Worm (Caenorhabditis elegans) whole organism, L2 larva: ENCODE data around the gene K01A11.1.

Experiments
- C34F6.9 ChIP-seq: fragments of 150-350 bp; optimal IDR thresholded peaks from 2 replicates; lab custom pipeline; 2014; ENCODE audit warnings: missing biosample characterization, missing genetic modification characterization
- F13H6.1 ChIP-seq: sonication (generic microtip); optimal IDR thresholded peaks from 2 replicates; lab custom pipeline; 2016; ENCODE audit warnings: missing genetic modification characterization, missing compliant biosample characterization
- Y55F3AM.14 ChIP-seq: fragments of 200-800 bp; sonication (Bioruptor generic); optimal IDR thresholded peaks from 2 replicates; lab custom pipeline; 2018; ENCODE audit warnings: mild to moderate bottlenecking, missing genetic modification characterization, missing compliant biosample characterization
- ZK546.5 ChIP-seq: sonication (generic microtip); optimal IDR thresholded peaks from 2 replicates; lab custom pipeline; 2017; ENCODE audit warnings: missing biosample characterization, missing genetic modification characterization
- alr-1 ChIP-seq: fragments of 150-350 bp; optimal IDR thresholded peaks from 2 replicates; lab custom pipeline; 2014; ENCODE audit warnings: missing biosample characterization, missing genetic modification characterization
- aly-2 ChIP-seq: fragments of 150-350 bp; optimal IDR thresholded peaks from 2 replicates; lab custom pipeline; 2014; ENCODE audit warnings: missing biosample characterization, missing genetic modification characterization
- ama-1 ChIP-seq: fragments of 150-350 bp; optimal IDR thresholded peaks from 2 replicates; lab custom pipeline; 2018; ENCODE audit warnings: inconsistent platforms
- crh-2 ChIP-seq: sonication (generic microtip); optimal IDR thresholded peaks from 2 replicates; lab custom pipeline; 2017; ENCODE audit warnings: missing biosample characterization, missing genetic modification characterization
- dmd-4 ChIP-seq: sonication (generic microtip); optimal IDR thresholded peaks from 2 replicates; lab custom pipeline; 2017; ENCODE audit warnings: missing biosample characterization, missing genetic modification characterization
- elt-1 ChIP-seq: fragments of 150-350 bp; optimal IDR thresholded peaks from 2 replicates; lab custom pipeline; 2014; ENCODE audit warnings: missing biosample characterization, missing genetic modification characterization
- elt-3 ChIP-seq: sonication (generic microtip); optimal IDR thresholded peaks from 2 replicates; lab custom pipeline; 2017; ENCODE audit warnings: missing biosample characterization, missing genetic modification characterization
- fos-1 ChIP-seq: fragments of 150-350 bp; optimal IDR thresholded peaks from 2 replicates; lab custom pipeline; 2014; ENCODE audit warnings: missing biosample characterization, missing genetic modification characterization
- gmeb-1 ChIP-seq: fragments of 150-350 bp; optimal IDR thresholded peaks from 2 replicates; lab custom pipeline; 2014; ENCODE audit warnings: missing biosample characterization, missing genetic modification characterization
- lin-11 ChIP-seq: fragments of 150-350 bp; sonication (generic microtip); optimal IDR thresholded peaks from 2 replicates; lab custom pipeline; 2014; ENCODE audit warnings: missing biosample characterization, missing genetic modification characterization, inconsistent platforms, mixed read lengths
- lin-13 ChIP-seq: fragments of 150-350 bp; optimal IDR thresholded peaks from 2 replicates; lab custom pipeline; 2014; ENCODE audit warnings: missing biosample characterization, missing genetic modification reagents, missing genetic modification characterization
- lin-39 ChIP-seq: fragments of 150-350 bp; optimal IDR thresholded peaks from 2 replicates; lab custom pipeline; 2014; ENCODE audit warnings: missing biosample characterization, missing genetic modification reagents, missing genetic modification characterization
- lsy-2 ChIP-seq, 2 experiments: fragments of 150-350 bp in 1 of 2; sonication (generic microtip) in 1 of 2; optimal IDR thresholded peaks; 2 replicates each; lab custom pipeline; 2014 to 2017; ENCODE audit warnings: missing biosample characterization in 2 of 2, missing genetic modification characterization in 2 of 2
- mab-5 ChIP-seq: fragments of 150-350 bp; optimal IDR thresholded peaks from 2 replicates; lab custom pipeline; 2014; ENCODE audit warnings: missing biosample characterization, missing genetic modification characterization
- mbf-1 ChIP-seq: sonication (generic microtip); optimal IDR thresholded peaks from 2 replicates; lab custom pipeline; 2017; ENCODE audit warnings: missing biosample characterization, missing genetic modification characterization
- mdl-1 ChIP-seq, 2 experiments: fragments of 150-350 bp in 1 of 2; sonication (generic microtip) in 1 of 2; optimal IDR thresholded peaks; 2 replicates each; lab custom pipeline; 2017; ENCODE audit warnings: missing biosample characterization in 2 of 2, missing genetic modification characterization in 2 of 2
- nhr-10 ChIP-seq: sonication (generic microtip); optimal IDR thresholded peaks from 2 replicates; lab custom pipeline; 2017; ENCODE audit warnings: missing biosample characterization, missing genetic modification characterization
- nhr-11 ChIP-seq: fragments of 150-350 bp; optimal IDR thresholded peaks from 2 replicates; lab custom pipeline; 2014; ENCODE audit warnings: missing biosample characterization, missing genetic modification characterization
- nhr-12 ChIP-seq: fragments of 150-350 bp; optimal IDR thresholded peaks from 2 replicates; lab custom pipeline; 2014; ENCODE audit warnings: missing biosample characterization, missing genetic modification characterization
- nhr-129 ChIP-seq: fragments of 150-350 bp; optimal IDR thresholded peaks from 2 replicates; lab custom pipeline; 2014; ENCODE audit warnings: missing biosample characterization, missing genetic modification characterization
- nhr-21 ChIP-seq: fragments of 150-350 bp; optimal IDR thresholded peaks from 2 replicates; lab custom pipeline; 2014; ENCODE audit warnings: missing biosample characterization, missing genetic modification characterization
- nhr-23 ChIP-seq: fragments of 150-350 bp; optimal IDR thresholded peaks from 2 replicates; lab custom pipeline; 2014; ENCODE audit warnings: missing biosample characterization, missing genetic modification reagents, missing genetic modification characterization
- nhr-237 ChIP-seq: fragments of 150-350 bp; optimal IDR thresholded peaks from 2 replicates; lab custom pipeline; 2014; ENCODE audit warnings: missing biosample characterization, missing genetic modification characterization
- nhr-6 ChIP-seq: fragments of 150-350 bp; optimal IDR thresholded peaks from 2 replicates; lab custom pipeline; 2014; ENCODE audit warnings: missing biosample characterization, missing genetic modification characterization
- nhr-77 ChIP-seq: fragments of 150-350 bp; optimal IDR thresholded peaks from 2 replicates; lab custom pipeline; 2014; ENCODE audit warnings: missing biosample characterization, missing genetic modification characterization
- peb-1 ChIP-seq: fragments of 150-350 bp; optimal IDR thresholded peaks from 2 replicates; lab custom pipeline; 2014; ENCODE audit warnings: missing biosample characterization, missing genetic modification characterization
- sma-3 ChIP-seq: sonication (generic microtip); optimal IDR thresholded peaks from 2 replicates; lab custom pipeline; 2016; ENCODE audit warnings: missing genetic modification reagents, missing genetic modification characterization, missing compliant biosample characterization
- sma-9 ChIP-seq, 2 experiments: fragments of 150-350 bp in 1 of 2; sonication (generic microtip) in 1 of 2; optimal IDR thresholded peaks; 2 replicates each; lab custom pipeline; 2014 to 2016; ENCODE audit warnings: missing genetic modification characterization in 2 of 2, mild to moderate bottlenecking in 1 of 2, missing biosample characterization in 1 of 2, missing compliant biosample characterization in 1 of 2, missing genetic modification reagents in 1 of 2, moderate library complexity in 1 of 2
- snpc-4 ChIP-seq: fragments of 150-350 bp; optimal IDR thresholded peaks from 2 replicates; lab custom pipeline; 2014; ENCODE audit warnings: missing biosample characterization, missing genetic modification characterization
- unc-39 ChIP-seq: fragments of 150-350 bp; optimal IDR thresholded peaks from 2 replicates; lab custom pipeline; 2014; ENCODE audit warnings: missing biosample characterization, missing genetic modification characterization
- unc-62 ChIP-seq: fragments of 150-350 bp; optimal IDR thresholded peaks from 2 replicates; lab custom pipeline; 2014; ENCODE audit warnings: missing biosample characterization, missing genetic modification reagents, missing genetic modification characterization
- zag-1 ChIP-seq: fragments of 150-350 bp; optimal IDR thresholded peaks from 2 replicates; lab custom pipeline; 2014; ENCODE audit warnings: missing biosample characterization, missing genetic modification characterization
- ztf-1 ChIP-seq: fragments of 200-800 bp; sonication (Bioruptor generic); conservative IDR thresholded peaks from 2 replicates; pipeline ENCODE4 v1.3.6; 2022; ENCODE audit warnings: missing genetic modification characterization, missing compliant biosample characterization
- ztf-11 ChIP-seq: sonication (generic microtip); optimal IDR thresholded peaks from 2 replicates; lab custom pipeline; 2017; ENCODE audit warnings: missing biosample characterization, missing genetic modification characterization
- ztf-4 ChIP-seq: fragments of 150-350 bp; optimal IDR thresholded peaks from 2 replicates; lab custom pipeline; 2014; ENCODE audit warnings: missing biosample characterization, missing genetic modification characterization

The K01A11.1 gene

ce11 chrIII:3435152-3435551 lies 3.9 kb upstream of the K01A11.1 start (continued):
- TF ChIP-seq unc-39 (tag; lab: Kevin White, UChicago) = no peak
- peak; percentile 41 for TF ChIP-seq sma-3 (GFP tag; lab: Kevin White, UChicago)
- no peak for TF ChIP-seq dmd-4 (tag; lab: Kevin White, UChicago)
- TF ChIP-seq nhr-6 (tag; lab: Kevin White, UChicago) = no peak
- no peak for TF ChIP-seq mdl-1 (tag; optimal IDR thresholded peaks at IDR 0.05; lab: Kevin White, UChicago)
- no peak for TF ChIP-seq Y55F3AM.14
- TF ChIP-seq gmeb-1 (tag; lab: Kevin White, UChicago) = peak; percentile 10
- no peak for TF ChIP-seq alr-1

- TF ChIP-seq elt-3 (no peak), fos-1 (tag; lab: Kevin White, UChicago) (no peak), mab-5 (tag; lab: Kevin White, UChicago) (no peak), sma-9 (GFP tag; optimal IDR thresholded peaks at IDR 0.05; lab: Kevin White, UChicago) (no peak), sma-9 (tag; optimal IDR thresholded peaks at IDR 0.05; lab: Kevin White, UChicago) (no peak), ztf-11 (no peak)
Measured at ce11 chrIII:3430667-3431066, 618 bp downstream of the K01A11.1 start.

ce11 chrIII:3429761-3430160 lies 1.5 kb downstream of the K01A11.1 start:
- TF ChIP-seq lin-13 (GFP tag; lab: Kevin White, UChicago) (no peak), nhr-77 (no peak), Y55F3AM.14 (no peak), mab-5 (tag; lab: Kevin White, UChicago) (no peak), fos-1 (tag; lab: Kevin White, UChicago) (no peak), mdl-1 (tag; optimal IDR thresholded peaks at IDR 0.05; lab: Kevin White, UChicago) (no peak), lsy-2 (tag; optimal IDR thresholded peaks at IDR 0.05; lab: Kevin White, UChicago) (no peak), nhr-23 (tag; lab: Kevin White, UChicago) (no peak), nhr-12 (tag; lab: Kevin White, UChicago) (no peak), nhr-237 (tag; lab: Kevin White, UChicago) (no peak), aly-2 (tag; lab: Kevin White, UChicago) (no peak), ZK546.5 (no peak), elt-3 (no peak), F13H6.1 (tag; lab: Kevin White, UChicago) (no peak), sma-3 (GFP tag; lab: Kevin White, UChicago) (no peak)

- TF ChIP-seq mbf-1 (tag; lab: Kevin White, UChicago) (no peak), mab-5 (tag; lab: Kevin White, UChicago) (no peak), F13H6.1 (tag; lab: Kevin White, UChicago) (no peak), nhr-21 (tag; lab: Kevin White, UChicago) (no peak), lsy-2 (tag; optimal IDR thresholded peaks at IDR 0.05; lab: Kevin White, UChicago) (no peak), ztf-11 (no peak), C34F6.9 (no peak), nhr-129 (tag; lab: Kevin White, UChicago) (no peak), nhr-12 (tag; lab: Kevin White, UChicago) (no peak), zag-1 (tag; lab: Kevin White, UChicago) (no peak), fos-1 (tag; lab: Kevin White, UChicago) (no peak), nhr-237 (tag; lab: Kevin White, UChicago) (no peak), lin-39 (tag; lab: Kevin White, UChicago) (no peak), sma-9 (GFP tag; optimal IDR thresholded peaks at IDR 0.05; lab: Kevin White, UChicago) (no peak), sma-9 (tag; optimal IDR thresholded peaks at IDR 0.05; lab: Kevin White, UChicago) (no peak), Y55F3AM.14 (no peak), nhr-11 (tag; lab: Kevin White, UChicago) (no peak), sma-3 (GFP tag; lab: Kevin White, UChicago) (no peak)
Measured at ce11 chrIII:3428574-3428973, 2.7 kb downstream of the K01A11.1 start.

ce11 chrIII:3426741-3427140 lies 4.5 kb downstream of the K01A11.1 start:
- TF ChIP-seq mdl-1 (tag; optimal IDR thresholded peaks at IDR 0.05; lab: Kevin White, UChicago) (no peak), ztf-1 (GFP tag; lab: Robert Waterston, UW) (no peak), crh-2 (tag; lab: Kevin White, UChicago) (no peak), nhr-10 (no peak), unc-39 (tag; lab: Kevin White, UChicago) (no peak), ZK546.5 (no peak)

- no peak for TF ChIP-seq elt-1
- TF ChIP-seq Y55F3AM.14 = no peak
- TF ChIP-seq lin-39 (tag; lab: Kevin White, UChicago) = no peak
- no peak for TF ChIP-seq F13H6.1 (tag; lab: Kevin White, UChicago)
- no peak for TF ChIP-seq ama-1
- TF ChIP-seq nhr-11 (tag; lab: Kevin White, UChicago) = no peak
- no peak for TF ChIP-seq unc-39 (tag; lab: Kevin White, UChicago)
- TF ChIP-seq ZK546.5 = no peak
- no peak for TF ChIP-seq nhr-77
- TF ChIP-seq C34F6.9 = no peak
- no peak for TF ChIP-seq mbf-1 (tag; lab: Kevin White, UChicago)
- no peak for TF ChIP-seq lin-11 (tag; lab: Kevin White, UChicago)
- TF ChIP-seq gmeb-1 (tag; lab: Kevin White, UChicago) = no peak
- no peak for TF ChIP-seq ztf-4 (tag; lab: Kevin White, UChicago)
- TF ChIP-seq unc-62 = no peak
- TF ChIP-seq aly-2 (tag; lab: Kevin White, UChicago) = no peak
- no peak for TF ChIP-seq snpc-4 (tag; lab: Kevin White, UChicago)
- no peak for TF ChIP-seq peb-1
- TF ChIP-seq, all 48 proteins: peak for 0
Measured at ce11 chrIII:3425438-3425837, 5.8 kb downstream of the K01A11.1 start, which contains the start of gene metl-18. Gene metl-18, plus strand, starts transcription at chrIII:3425738.
